Worm (Caenorhabditis elegans): ENCODE results near the gene C17C3.15.

ce11 chrII:5554788-5555187, 15.7 kb upstream of the C17C3.15 start:
- no peak for TF ChIP-seq ama-1 (optimal IDR thresholded peaks at IDR 0.05)
- TF ChIP-seq alr-1 (tag; optimal IDR thresholded peaks at IDR 0.05; ENCODE audit: borderline replicate concordance): no peak
- no peak for TF ChIP-seq mep-1 (tag; optimal IDR thresholded peaks at IDR 0.05)
- no peak for TF ChIP-seq unc-30 (tag; optimal IDR thresholded peaks at IDR 0.05)
- no peak for TF ChIP-seq aha-1 (tag; optimal IDR thresholded peaks at IDR 0.05)
- no peak for TF ChIP-seq nhr-237 (tag; optimal IDR thresholded peaks at IDR 0.05)
